Fruit fly (Drosophila melanogaster) whole organism, embryonic: ENCODE data around the gene Eig71Eg.
A peak's percentile ranks its signal among the peaks of the same experiment; 100 is the strongest.

Experiments used
- Awh ChIP-seq: fragments of 200-800 bp; sonication (Bioruptor generic); IDR thresholded peaks from 2 replicates; pipeline ENCODE4, ENCODE4 v1.3.6; 2022; ENCODE audit warnings: missing biosample characterization, missing genetic modification characterization
- B-H2 ChIP-seq: fragments of 200-800 bp; sonication (Bioruptor generic); optimal IDR thresholded peaks from 2 replicates; lab custom pipeline; 2018; ENCODE audit warnings: missing biosample characterization, mild to moderate bottlenecking, missing genetic modification characterization
- CG10654 ChIP-seq: fragments of 200-800 bp; sonication (Bioruptor generic); optimal IDR thresholded peaks from 2 replicates; lab custom pipeline; 2016; ENCODE audit warnings: missing biosample characterization, missing genetic modification characterization
- CG10959 ChIP-seq: fragments of 200-800 bp; sonication (Bioruptor generic); IDR thresholded peaks from 2 replicates; pipeline ENCODE4 v1.3.6; 2022; ENCODE audit warnings: missing biosample characterization, missing genetic modification characterization
- CG11247 ChIP-seq: fragments of 200-800 bp; sonication (Bioruptor generic); IDR thresholded peaks from 2 replicates; pipeline ENCODE4 v1.3.6; 2022; ENCODE audit warnings: missing biosample characterization, missing genetic modification characterization
- CG11398 ChIP-seq: fragments of 200-800 bp; sonication (Bioruptor generic); optimal IDR thresholded peaks from 2 replicates; lab custom pipeline; 2016; ENCODE audit warnings: missing biosample characterization, missing genetic modification characterization
- CG12299 ChIP-seq: fragments of 200-800 bp; sonication (Bioruptor generic); optimal IDR thresholded peaks from 2 replicates; lab custom pipeline; 2018; ENCODE audit warnings: missing biosample characterization, mild to moderate bottlenecking, missing genetic modification characterization
- CG17568 ChIP-seq: fragments of 200-800 bp; sonication (Bioruptor generic); optimal IDR thresholded peaks from 2 replicates; lab custom pipeline; 2018; ENCODE audit warnings: missing biosample characterization, mild to moderate bottlenecking, missing genetic modification characterization, moderate library complexity
- CG18011 ChIP-seq: fragments of 200-800 bp; sonication (Bioruptor generic); optimal IDR thresholded peaks from 2 replicates; lab custom pipeline; 2017; ENCODE audit warnings: missing biosample characterization, missing genetic modification characterization, mild to moderate bottlenecking, moderate library complexity, missing genotype
- CG1832 ChIP-seq: fragments of 200-800 bp; sonication (Bioruptor generic); optimal IDR thresholded peaks from 2 replicates; lab custom pipeline; 2017; ENCODE audit warnings: missing biosample characterization, mild to moderate bottlenecking, missing genetic modification characterization, inconsistent platforms
- CG3163 ChIP-seq: fragments of 200-800 bp; sonication (Bioruptor generic); optimal IDR thresholded peaks from 3 replicates; lab custom pipeline; 2016; ENCODE audit warnings: missing biosample characterization, missing genetic modification characterization
- CG32767 ChIP-seq: fragments of 200-800 bp; sonication (Bioruptor generic); IDR thresholded peaks from 2 replicates; pipeline ENCODE4 v1.3.6; 2022; ENCODE audit warnings: missing biosample characterization, missing genetic modification characterization
- CG33213 ChIP-seq: fragments of 200-800 bp; sonication (Bioruptor generic); optimal IDR thresholded peaks from 3 replicates; lab custom pipeline; 2016; ENCODE audit warnings: missing biosample characterization, missing genetic modification characterization
- CG3407 ChIP-seq: fragments of 200-800 bp; sonication (Bioruptor generic); optimal IDR thresholded peaks from 2 replicates; lab custom pipeline; 2018; ENCODE audit warnings: missing biosample characterization, mild to moderate bottlenecking, missing genetic modification characterization
- CG4424 ChIP-seq: fragments of 200-800 bp; sonication (Bioruptor generic); optimal IDR thresholded peaks from 3 replicates; lab custom pipeline; 2016; ENCODE audit warnings: missing biosample characterization, missing genetic modification characterization
- CG4707 ChIP-seq: fragments of 200-800 bp; sonication (Bioruptor generic); optimal IDR thresholded peaks from 2 replicates; lab custom pipeline; 2018; ENCODE audit warnings: missing biosample characterization, mild to moderate bottlenecking, missing genetic modification characterization, moderate library complexity
- CG5180 ChIP-seq: fragments of 200-800 bp; sonication (Bioruptor generic); optimal IDR thresholded peaks from 3 replicates; lab custom pipeline; 2017; ENCODE audit warnings: missing biosample characterization, missing genetic modification characterization, mild to moderate bottlenecking, moderate library complexity, missing genetic modification reagents
- CG6254 ChIP-seq: fragments of 200-800 bp; sonication (Bioruptor generic); optimal IDR thresholded peaks from 3 replicates; lab custom pipeline; 2017; ENCODE audit warnings: mild to moderate bottlenecking, missing biosample characterization, missing genetic modification reagents, missing genetic modification characterization
- CG8359 ChIP-seq: fragments of 200-800 bp; sonication (Bioruptor generic); optimal IDR thresholded peaks from 2 replicates; lab custom pipeline; 2017; ENCODE audit warnings: missing biosample characterization, mild to moderate bottlenecking, missing genetic modification characterization, borderline replicate concordance
- CG9437 ChIP-seq: fragments of 200-800 bp; sonication (Bioruptor generic); optimal IDR thresholded peaks from 2 replicates; lab custom pipeline; 2018; ENCODE audit warnings: missing biosample characterization, mild to moderate bottlenecking, missing genetic modification characterization
- CG9817 ChIP-seq: fragments of 200-800 bp; sonication (Bioruptor generic); optimal IDR thresholded peaks from 2 replicates; lab custom pipeline; 2018; ENCODE audit warnings: missing biosample characterization, mild to moderate bottlenecking, missing genetic modification characterization, moderate library complexity
- Camta ChIP-seq: fragments of 200-800 bp; sonication (Bioruptor generic); optimal IDR thresholded peaks from 2 replicates; lab custom pipeline; 2016; ENCODE audit warnings: missing biosample characterization, missing genetic modification characterization
- D ChIP-seq, 2 experiments: fragments of 200-800 bp in 1 of 2; fragments of >200 bp in 1 of 2; sonication (Bioruptor generic) in 1 of 2; optimal IDR thresholded peaks; 2 replicates in 1 of 2; 3 replicates in 1 of 2; lab custom pipeline; 2017; ENCODE audit warnings: mild to moderate bottlenecking in 1 of 2, missing biosample characterization in 1 of 2, missing genetic modification characterization in 1 of 2, missing genetic modification reagents in 1 of 2
- Deaf1 ChIP-seq: fragments of 200-800 bp; optimal IDR thresholded peaks from 3 replicates; lab custom pipeline; 2019; ENCODE audit warnings: missing biosample characterization, mild to moderate bottlenecking, missing genetic modification characterization, moderate library complexity
- Dip2 ChIP-seq: fragments of 200-800 bp; sonication (Bioruptor generic); IDR thresholded peaks from 2 replicates; pipeline ENCODE4 v1.3.6; 2022; ENCODE audit warnings: missing biosample characterization, missing genetic modification characterization
- Dip3 ChIP-seq: fragments of 200-800 bp; sonication (Bioruptor generic); optimal IDR thresholded peaks from 3 replicates; lab custom pipeline; 2016; ENCODE audit warnings: missing biosample characterization, missing genetic modification characterization
- HHEX ChIP-seq: fragments of 200-800 bp; sonication (Bioruptor generic); optimal IDR thresholded peaks from 3 replicates; lab custom pipeline; 2017; ENCODE audit warnings: missing biosample characterization, mild to moderate bottlenecking, missing genetic modification characterization, missing genetic modification reagents
- HLH4C ChIP-seq: fragments of 200-800 bp; sonication (Bioruptor generic); IDR thresholded peaks from 3 replicates; pipeline ENCODE4 v1.3.6; 2022; ENCODE audit warnings: missing biosample characterization, missing genetic modification characterization; ENCODE audit not compliant: partially characterized antibody
- Hmx ChIP-seq: fragments of 200-800 bp; sonication (Bioruptor generic); optimal IDR thresholded peaks from 2 replicates; lab custom pipeline; 2016; ENCODE audit warnings: missing biosample characterization, missing genetic modification characterization
- Hr39 ChIP-seq: fragments of >200 bp; optimal IDR thresholded peaks from 2 replicates; lab custom pipeline; 2017
- Rx ChIP-seq: fragments of 200-800 bp; sonication (Bioruptor generic); IDR thresholded peaks from 2 replicates; pipeline ENCODE4 v1.3.6; 2022; ENCODE audit warnings: missing biosample characterization, missing genetic modification characterization
- Sin3A ChIP-seq: fragments of >200 bp; optimal IDR thresholded peaks from 2 replicates; lab custom pipeline; 2018
- Sry-δ ChIP-seq: fragments of 200-800 bp; sonication (Bioruptor generic); optimal IDR thresholded peaks from 2 replicates; lab custom pipeline; 2016; ENCODE audit warnings: missing biosample characterization, missing genetic modification characterization
- Stat92E ChIP-seq, 3 experiments: fragments of >200 bp in 2 of 3; fragments of 200-800 bp in 1 of 3; sonication (Bioruptor generic) in 1 of 3; optimal IDR thresholded peaks; 2 replicates each; lab custom pipeline; 2017 to 2019; ENCODE audit warnings: missing biosample characterization in 3 of 3, missing genetic modification characterization in 3 of 3, mild to moderate bottlenecking in 1 of 3, moderate library complexity in 1 of 3
- Taf1 ChIP-seq: fragments of 200-800 bp; sonication (Bioruptor generic); IDR thresholded peaks from 2 replicates; pipeline ENCODE4 v1.3.6; 2022; ENCODE audit warnings: missing biosample characterization, missing genetic modification characterization
- chinmo ChIP-seq: fragments of 200-800 bp; sonication (Bioruptor generic); IDR thresholded peaks from 4 replicates; pipeline ENCODE4 v1.3.6; 2022; ENCODE audit warnings: missing biosample characterization, missing genetic modification characterization; ENCODE audit not compliant: partially characterized antibody
- dysf ChIP-seq: fragments of 200-800 bp; sonication (Bioruptor generic); IDR thresholded peaks from 3 replicates; pipeline ENCODE4 v1.3.6; 2022; ENCODE audit warnings: missing biosample characterization, missing genetic modification characterization
- exex ChIP-seq: fragments of 200-800 bp; sonication (Bioruptor generic); optimal IDR thresholded peaks from 4 replicates; lab custom pipeline; 2018; ENCODE audit warnings: missing biosample characterization, mild to moderate bottlenecking, missing genetic modification characterization, moderate library complexity
- fd96Cb ChIP-seq: fragments of 200-800 bp; sonication (Bioruptor generic); optimal IDR thresholded peaks from 2 replicates; lab custom pipeline; 2018; ENCODE audit warnings: missing biosample characterization, mild to moderate bottlenecking, missing genetic modification characterization, moderate library complexity
- hbn ChIP-seq: fragments of 200-800 bp; sonication (Bioruptor generic); IDR thresholded peaks from 2 replicates; pipeline ENCODE4 v1.3.6; 2022; ENCODE audit warnings: missing biosample characterization, missing genetic modification characterization; ENCODE audit not compliant: partially characterized antibody
- hth ChIP-seq: fragments of >200 bp; optimal IDR thresholded peaks from 2 replicates; lab custom pipeline; 2017; ENCODE audit warnings: inconsistent platforms
- jigr1 ChIP-seq: fragments of 200-800 bp; sonication (Bioruptor generic); IDR thresholded peaks from 3 replicates; pipeline ENCODE4 v1.3.6; 2022; ENCODE audit warnings: missing biosample characterization, missing genetic modification characterization
- jumu ChIP-seq: fragments of 200-800 bp; sonication (Bioruptor generic); optimal IDR thresholded peaks from 3 replicates; lab custom pipeline; 2016; ENCODE audit warnings: missing biosample characterization, missing genetic modification characterization
- lov ChIP-seq, 2 experiments: fragments of 200-800 bp in 1 of 2; fragments of >200 bp in 1 of 2; sonication (Bioruptor generic) in 1 of 2; IDR thresholded peaks in 1 of 2; optimal IDR thresholded peaks in 1 of 2; 2 replicates in 1 of 2; 3 replicates in 1 of 2; pipeline versions ENCODE4 v1.3.6 to Lab custom; 2017 to 2022; ENCODE audit warnings: missing biosample characterization in 1 of 2, missing genetic modification characterization in 1 of 2
- mirr ChIP-seq: fragments of 200-800 bp; sonication (Bioruptor generic); optimal IDR thresholded peaks from 3 replicates; lab custom pipeline; 2018; ENCODE audit warnings: missing biosample characterization, mild to moderate bottlenecking, missing genetic modification characterization
- pfk ChIP-seq: fragments of 200-800 bp; sonication (Bioruptor generic); optimal IDR thresholded peaks from 2 replicates; lab custom pipeline; 2018; ENCODE audit warnings: missing biosample characterization, mild to moderate bottlenecking, missing genetic modification characterization, moderate library complexity
- sd ChIP-seq: fragments of 200-800 bp; sonication (Bioruptor generic); optimal IDR thresholded peaks from 3 replicates; lab custom pipeline; 2018; ENCODE audit warnings: missing biosample characterization, mild to moderate bottlenecking, missing genetic modification characterization, moderate library complexity
- shn ChIP-seq: fragments of 200-800 bp; sonication (Bioruptor generic); optimal IDR thresholded peaks from 3 replicates; lab custom pipeline; 2016; ENCODE audit warnings: missing biosample characterization, missing genetic modification characterization
- slbo ChIP-seq: fragments of 200-800 bp; sonication (Bioruptor generic); IDR thresholded peaks from 2 replicates; pipeline ENCODE4 v1.3.6; 2022; ENCODE audit warnings: missing biosample characterization, missing genetic modification characterization
- stc ChIP-seq: fragments of 200-800 bp; sonication (Bioruptor generic); IDR thresholded peaks from 2 replicates; pipeline ENCODE4 v1.3.6; 2022; ENCODE audit warnings: missing biosample characterization, missing genetic modification characterization

Gene Eig71Eg

dm6 chr3L:15675111-15675510 lies 17.7 kb downstream of the Eig71Eg start (continued):
- no peak for TF ChIP-seq exex (tag; lab: Kevin White, UChicago)
- TF ChIP-seq slbo (GFP tag; lab: Robert Waterston, UW): no peak
- TF ChIP-seq fd96Cb (tag; lab: Kevin White, UChicago): peak; percentile 78
- peak; percentile 59 for TF ChIP-seq CG8359
- no peak for TF ChIP-seq D (optimal IDR thresholded peaks at IDR 0.05; lab: Kevin White, UChicago)
- TF ChIP-seq D (GFP tag; optimal IDR thresholded peaks at IDR 0.05; lab: Kevin White, UChicago): peak; percentile 78
- TF ChIP-seq CG6254 (GFP tag; lab: Kevin White, UChicago): peak; percentile 81
- TF ChIP-seq CG32767 (GFP tag; lab: Robert Waterston, UW): no peak
- TF ChIP-seq stc (GFP tag; lab: Robert Waterston, UW): no peak
- TF ChIP-seq pfk (GFP tag; lab: Kevin White, UChicago): no peak
- TF ChIP-seq Dip3: no peak
- TF ChIP-seq Stat92E (GFP tag; optimal IDR thresholded peaks at IDR 0.05; lab: Kevin White, UChicago): peak in 1 of 3 experiments; percentile 51
- peak; percentile 15 for TF ChIP-seq Deaf1 (tag; lab: Kevin White, UChicago)
- TF ChIP-seq mirr (GFP tag; lab: Kevin White, UChicago): no peak
- no peak for TF ChIP-seq HLH4C (GFP tag; lab: Robert Waterston, UW)
- no peak for TF ChIP-seq CG12299 (tag; lab: Kevin White, UChicago)
- TF ChIP-seq CG9437 (GFP tag; lab: Kevin White, UChicago): peak; percentile 7
- peak; percentile 85 for TF ChIP-seq CG10959 (GFP tag; lab: Robert Waterston, UW)
- no peak for TF ChIP-seq CG1832 (GFP tag; lab: Kevin White, UChicago)
- TF ChIP-seq shn (GFP tag; lab: Kevin White, UChicago): peak; percentile 26
- TF ChIP-seq CG9817 (tag; lab: Kevin White, UChicago): no peak
- TF ChIP-seq Taf1: no peak
- TF ChIP-seq dysf (GFP tag; lab: Robert Waterston, UW): peak; percentile 28; the same call in 1 of the 3 replicates
- TF ChIP-seq hbn (GFP tag; lab: Robert Waterston, UW): no peak
- peak; percentile 13 for TF ChIP-seq CG5180 (GFP tag; lab: Kevin White, UChicago)
- peak; percentile 12 for TF ChIP-seq HHEX (GFP tag; lab: Kevin White, UChicago)
- TF ChIP-seq B-H2: no peak
- TF ChIP-seq Sry-δ (GFP tag; lab: Kevin White, UChicago): peak; percentile 21
- TF ChIP-seq sd (tag; lab: Kevin White, UChicago): no peak
- no peak for TF ChIP-seq Dip2 (GFP tag; lab: Robert Waterston, UW)
- TF ChIP-seq lov (optimal IDR thresholded peaks at IDR 0.05; lab: Kevin White, UChicago): no peak
- TF ChIP-seq lov (GFP tag; IDR thresholded peaks at IDR 0.05; lab: Robert Waterston, UW): no peak
- TF ChIP-seq CG10654: peak; percentile 62
- TF ChIP-seq CG17568: peak; percentile 38
- TF ChIP-seq Rx: peak; percentile 40
- TF ChIP-seq CG18011: no peak
- TF ChIP-seq Sin3A: no peak
- TF ChIP-seq Awh: peak; percentile 47; the same call in 1 of the 2 replicates
- TF ChIP-seq chinmo (GFP tag; lab: Robert Waterston, UW): no peak
- no peak for TF ChIP-seq Hmx (GFP tag; lab: Kevin White, UChicago)
- TF ChIP-seq CG33213 (GFP tag; lab: Kevin White, UChicago): peak; percentile 60
- TF ChIP-seq jigr1 (GFP tag; lab: Robert Waterston, UW): no peak
- no peak for TF ChIP-seq CG3163 (GFP tag; lab: Kevin White, UChicago)
- TF ChIP-seq Hr39 (lab: Kevin White, UChicago): no peak
- TF ChIP-seq CG4424 (GFP tag; lab: Kevin White, UChicago): peak; percentile 86
- TF ChIP-seq Camta (GFP tag; lab: Kevin White, UChicago): peak; percentile 63
- no peak for TF ChIP-seq CG11398
- no peak for TF ChIP-seq CG4707
- TF ChIP-seq hth: no peak
- TF ChIP-seq CG11247 (GFP tag; lab: Robert Waterston, UW): no peak
- peak; percentile 60 for TF ChIP-seq CG3407 (GFP tag; lab: Kevin White, UChicago)
- TF ChIP-seq jumu (GFP tag; lab: Kevin White, UChicago): peak; percentile 57
